Worm (Caenorhabditis elegans): ENCODE results near the gene M01H9.5.

The M01H9.5 gene

DNA sequence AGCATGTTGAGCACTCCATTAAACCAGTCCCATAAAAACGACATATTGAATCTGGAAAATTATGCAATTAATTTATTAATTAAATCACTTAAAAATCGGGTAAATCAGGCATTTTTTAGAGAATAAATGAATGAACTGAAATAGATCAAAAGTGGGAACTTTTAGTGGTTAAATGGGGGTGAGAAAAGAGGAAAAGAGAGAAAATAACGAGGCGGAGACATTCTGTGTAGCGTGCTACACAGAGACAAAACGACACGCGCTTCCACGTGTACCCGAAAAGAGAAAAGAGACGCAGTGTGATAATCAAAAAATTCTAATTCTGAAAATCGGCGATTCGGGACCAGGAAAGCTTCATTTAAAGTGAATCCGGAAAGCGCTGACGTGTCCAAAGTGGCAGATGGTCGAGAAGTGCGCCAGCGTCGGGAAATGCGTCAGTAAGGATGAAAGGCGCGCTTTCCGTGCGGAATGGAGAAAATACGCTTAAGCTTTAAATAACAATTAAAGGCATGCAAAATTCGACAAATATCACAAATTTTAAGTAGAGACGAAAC is 48.1 kb downstream of the M01H9.5 start, which contains the start of gene sar-1:
Gene sar-1, minus strand, starts transcription at position 51 of the 551 bp plus-strand sequence.
- TF ChIP-seq ceh-63 (GFP tag; optimal IDR thresholded peaks at IDR 0.05) (no peak), fkh-8 (tag; optimal IDR thresholded peaks at IDR 0.05) (peak; percentile 71), unc-86 (tag; optimal IDR thresholded peaks at IDR 0.05) (peak; percentile 88), pqm-1 (tag; optimal IDR thresholded peaks at IDR 0.05) (no peak), nhr-12 (tag; optimal IDR thresholded peaks at IDR 0.05) (no peak), nhr-47 (tag; optimal IDR thresholded peaks at IDR 0.05) (peak; percentile 94), swsn-7 (tag; optimal IDR thresholded peaks at IDR 0.05) (peak; percentile 90), mab-9 (GFP tag; IDR thresholded peaks at IDR 0.05) (no peak; the same call in 1 of the 2 replicates), efl-1 (optimal IDR thresholded peaks at IDR 0.05) (peak; percentile 80 to 85), efl-1 (GFP tag; optimal IDR thresholded peaks at IDR 0.05 in 1 of 2) (peak; percentile 76 to 98), unc-30 (tag; optimal IDR thresholded peaks at IDR 0.05) (no peak), nhr-90 (tag; optimal IDR thresholded peaks at IDR 0.05; ENCODE audit: poor library complexity) (peak; percentile 77), C16A3.4 (tag; optimal IDR thresholded peaks at IDR 0.05) (peak; percentile 73), skn-1 (tag; optimal IDR thresholded peaks at IDR 0.05) (peak; percentile 48), lin-14 (GFP tag; optimal IDR thresholded peaks at IDR 0.05) (peak; percentile 88), ceh-82 (tag; optimal IDR thresholded peaks at IDR 0.05) (peak; percentile 73 to 80 (median 80)), nhr-11 (tag; optimal IDR thresholded peaks at IDR 0.05) (peak; percentile 44), blmp-1 (tag; optimal IDR thresholded peaks at IDR 0.05) (peak; percentile 45), grh-1 (GFP tag; IDR thresholded peaks at IDR 0.05) (peak; percentile 79), fos-1 (tag; optimal IDR thresholded peaks at IDR 0.05) (peak; percentile 80), C04F5.9 (tag; optimal IDR thresholded peaks at IDR 0.05) (peak; percentile 35), nhr-76 (tag; optimal IDR thresholded peaks at IDR 0.05) (no peak), lir-3 (tag; optimal IDR thresholded peaks at IDR 0.05; ENCODE audit: poor library complexity) (no peak), isw-1 (GFP tag; IDR thresholded peaks at IDR 0.05) (peak; percentile 74), unc-98 (GFP tag; IDR thresholded peaks at IDR 0.05) (no peak), unc-130 (tag; optimal IDR thresholded peaks at IDR 0.05) (peak; percentile 35), ztf-4 (tag; optimal IDR thresholded peaks at IDR 0.05) (peak; percentile 53), lin-13 (GFP tag; optimal IDR thresholded peaks at IDR 0.05) (peak; percentile 81), zag-1 (tag; optimal IDR thresholded peaks at IDR 0.05) (no peak), mef-2 (tag; optimal IDR thresholded peaks at IDR 0.05) (no peak), ceh-88 (GFP tag; IDR thresholded peaks at IDR 0.05) (no peak), zip-4 (GFP tag; optimal IDR thresholded peaks at IDR 0.05) (peak; percentile 59), egl-13 (tag; optimal IDR thresholded peaks at IDR 0.05) (peak; percentile 85), nhr-20 (tag; optimal IDR thresholded peaks at IDR 0.05) (peak; percentile 86), pax-3 (tag; optimal IDR thresholded peaks at IDR 0.05) (peak; percentile 72), ces-1 (GFP tag; optimal IDR thresholded peaks at IDR 0.05) (no peak), ceh-8 (GFP tag; optimal IDR thresholded peaks at IDR 0.05) (peak; percentile 80), xbp-1 (tag; optimal IDR thresholded peaks at IDR 0.05) (peak; percentile 93), nhr-84 (tag; optimal IDR thresholded peaks at IDR 0.05) (no peak), fkh-4 (tag; optimal IDR thresholded peaks at IDR 0.05; ENCODE audit: borderline replicate concordance) (no peak), C34B4.2 (tag; optimal IDR thresholded peaks at IDR 0.05) (no peak), dpl-1 (GFP tag; optimal IDR thresholded peaks at IDR 0.05) (peak; percentile 58 to 83 (median 80)), hpl-2 (GFP tag; optimal IDR thresholded peaks at IDR 0.05) (peak; percentile 52), Y116A8C.19 (tag; optimal IDR thresholded peaks at IDR 0.05; ENCODE audit: borderline replicate concordance) (no peak), vab-15 (tag; optimal IDR thresholded peaks at IDR 0.05) (no peak), lin-15B (tag; optimal IDR thresholded peaks at IDR 0.05) (peak; percentile 63), lin-39 (tag; optimal IDR thresholded peaks at IDR 0.05) (peak; percentile 74), ceh-90 (tag; optimal IDR thresholded peaks at IDR 0.05) (no peak), efl-3 (GFP tag; optimal IDR thresholded peaks at IDR 0.05) (peak; percentile 18), elt-3 (tag; optimal IDR thresholded peaks at IDR 0.05) (peak in 2 of 6 experiments; percentile 13 to 27), snpc-4 (tag; optimal IDR thresholded peaks at IDR 0.05) (peak; percentile 41), ets-5 (GFP tag; IDR thresholded peaks at IDR 0.05) (no peak), alr-1 (tag; optimal IDR thresholded peaks at IDR 0.05; ENCODE audit: borderline replicate concordance) (no peak)

Data from whole organism, L1 larva.